Fruit fly (Drosophila melanogaster): ENCODE data around the gene CG14974.

DNA sequence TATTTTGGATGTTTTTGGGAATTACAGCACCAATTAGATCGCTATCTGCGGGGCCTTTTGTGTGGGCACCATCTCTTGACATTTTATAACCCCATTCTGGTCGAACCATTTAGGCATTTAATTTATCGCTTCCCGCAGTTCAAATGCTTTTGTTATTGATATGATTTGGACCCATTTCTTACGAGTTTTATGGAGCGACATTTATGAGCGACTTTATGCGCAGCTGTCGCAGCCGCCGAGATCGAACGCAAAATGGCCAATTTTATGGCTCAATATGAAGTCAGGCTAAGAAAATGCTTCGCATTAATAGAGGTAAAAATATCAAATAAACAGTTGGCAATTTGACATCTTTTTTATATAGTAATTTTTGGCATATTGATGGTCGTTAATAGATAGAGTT, 20.1 kb upstream of the CG14974 start:
- TF ChIP-seq BtbVII (GFP tag; optimal IDR thresholded peaks at IDR 0.05), result no peak
- no peak for TF ChIP-seq CG10565 (GFP tag; optimal IDR thresholded peaks at IDR 0.05)

Measured in whole organism, embryonic.